Worm (Caenorhabditis elegans) whole organism, L4 larva: Measurements from ENCODE around the gene ngn-1.
A peak's percentile ranks its signal among the peaks of the same experiment; 100 is the strongest.

Source experiments
- D1046.2 ChIP-seq: fragments of 200-800 bp; sonication (Bioruptor generic); IDR thresholded peaks from 2 replicates; pipeline ENCODE4 v1.3.6; 2022; ENCODE audit warnings: missing genetic modification characterization, missing compliant biosample characterization
- F10B5.3 ChIP-seq: sonication (generic microtip); optimal IDR thresholded peaks from 2 replicates; lab custom pipeline; 2016; ENCODE audit warnings: mild to moderate bottlenecking, missing genetic modification characterization, missing compliant biosample characterization
- T26A8.4 ChIP-seq: fragments of 200-800 bp; sonication (Bioruptor generic); IDR thresholded peaks from 2 replicates; pipeline ENCODE4 v1.3.6; 2022; ENCODE audit warnings: missing genetic modification characterization, missing compliant biosample characterization
- Y48G9A.11 ChIP-seq: fragments of 200-800 bp; sonication (Bioruptor generic); IDR thresholded peaks from 2 replicates; pipeline ENCODE4 v1.3.6; 2022; ENCODE audit warnings: missing genetic modification reagents, missing genetic modification characterization, missing compliant biosample characterization
- ZK337.2 ChIP-seq: fragments of 200-800 bp; sonication (Bioruptor generic); IDR thresholded peaks from 2 replicates; pipeline ENCODE4 v1.3.6; 2022; ENCODE audit warnings: missing genetic modification reagents, missing genetic modification characterization, missing compliant biosample characterization
- aha-1 ChIP-seq: fragments of 150-350 bp; peaks from one replicate; lab custom pipeline; 2014; ENCODE audit warnings: missing biosample characterization, missing genetic modification characterization
- ama-1 ChIP-seq: fragments of 150-350 bp; optimal IDR thresholded peaks from 2 replicates; lab custom pipeline; 2014; ENCODE audit warnings: inconsistent platforms, mixed read lengths
- ces-1 ChIP-seq: fragments of 150-350 bp; sonication (generic microtip); optimal IDR thresholded peaks from 4 replicates; lab custom pipeline; 2014; ENCODE audit warnings: missing biosample characterization, missing genetic modification reagents, missing genetic modification characterization
- ctbp-1 ChIP-seq: fragments of 200-800 bp; sonication (Bioruptor generic); IDR thresholded peaks from 2 replicates; pipeline ENCODE4 v1.3.6; 2022; ENCODE audit warnings: missing genetic modification reagents, missing genetic modification characterization, missing compliant biosample characterization
- daf-12 ChIP-seq: fragments of 150-350 bp; optimal IDR thresholded peaks from 2 replicates; lab custom pipeline; 2014; ENCODE audit warnings: missing biosample characterization, missing genetic modification reagents, missing genetic modification characterization
- daf-16 ChIP-seq, 3 experiments: sonication (generic microtip); optimal IDR thresholded peaks; 2 replicates each; lab custom pipeline; 2016 to 2017; ENCODE audit warnings: missing genetic modification characterization in 3 of 3, missing genetic modification reagents in 3 of 3, mild to moderate bottlenecking in 2 of 3, missing compliant biosample characterization in 2 of 3, missing biosample characterization in 1 of 3, moderate library complexity in 1 of 3
- dmd-6 ChIP-seq: fragments of 200-800 bp; sonication (Bioruptor generic); IDR thresholded peaks from 2 replicates; pipeline ENCODE4 v1.3.6; 2022; ENCODE audit warnings: missing genetic modification reagents, missing genetic modification characterization, missing compliant biosample characterization
- dmd-8 ChIP-seq: fragments of 200-800 bp; sonication (Bioruptor generic); IDR thresholded peaks from 2 replicates; pipeline ENCODE4 v1.3.6; 2022; ENCODE audit warnings: missing genetic modification characterization, missing compliant biosample characterization
- dpl-1 ChIP-seq: fragments of 150-350 bp; optimal IDR thresholded peaks from 2 replicates; lab custom pipeline; 2014; ENCODE audit warnings: missing biosample characterization, missing genetic modification reagents, missing genetic modification characterization
- dve-1 ChIP-seq: sonication (generic microtip); optimal IDR thresholded peaks from 2 replicates; lab custom pipeline; 2017; ENCODE audit warnings: antibody characterized with exemption, mild to moderate bottlenecking, missing genetic modification characterization, missing compliant biosample characterization; ENCODE audit not compliant: insufficient read depth
- egl-43 ChIP-seq: fragments of 200-800 bp; sonication (Bioruptor generic); IDR thresholded peaks from 2 replicates; pipeline ENCODE4 v1.3.6; 2022; ENCODE audit warnings: missing genetic modification reagents, missing genetic modification characterization, missing compliant biosample characterization
- hlh-11 ChIP-seq: fragments of 200-800 bp; sonication (Bioruptor generic); optimal IDR thresholded peaks from 2 replicates; lab custom pipeline; 2018; ENCODE audit warnings: mild to moderate bottlenecking, missing genetic modification characterization, missing compliant biosample characterization
- hlh-30 ChIP-seq: sonication (generic microtip); optimal IDR thresholded peaks from 2 replicates; lab custom pipeline; 2017; ENCODE audit warnings: antibody characterized with exemption, mild to moderate bottlenecking, missing genetic modification characterization, missing compliant biosample characterization; ENCODE audit not compliant: insufficient read depth
- lim-7 ChIP-seq: fragments of 200-800 bp; sonication (Bioruptor generic); IDR thresholded peaks from 2 replicates; pipeline ENCODE4 v1.3.6; 2022; ENCODE audit warnings: missing genetic modification characterization, missing compliant biosample characterization
- lin-13 ChIP-seq: fragments of 150-350 bp; optimal IDR thresholded peaks from 2 replicates; lab custom pipeline; 2014; ENCODE audit warnings: missing biosample characterization, missing genetic modification reagents, missing genetic modification characterization
- lin-29 ChIP-seq: fragments of 200-800 bp; sonication (Bioruptor generic); IDR thresholded peaks from 2 replicates; pipeline ENCODE4 v1.3.6; 2022; ENCODE audit warnings: missing genetic modification reagents, missing genetic modification characterization, missing compliant biosample characterization
- lin-38 ChIP-seq: fragments of 200-800 bp; sonication (Bioruptor generic); IDR thresholded peaks from 2 replicates; pipeline ENCODE4 v1.3.6; 2022; ENCODE audit warnings: missing genetic modification reagents, missing genetic modification characterization, missing compliant biosample characterization
- lsy-2 ChIP-seq, 2 experiments: fragments of 150-350 bp in 1 of 2; sonication (generic microtip) in 1 of 2; optimal IDR thresholded peaks; 2 replicates each; lab custom pipeline; 2014 to 2017; ENCODE audit warnings: missing biosample characterization in 2 of 2, missing genetic modification characterization in 2 of 2
- madf-5 ChIP-seq, 2 experiments: fragments of 200-800 bp; sonication (Bioruptor generic); IDR thresholded peaks; 2 replicates each; pipeline ENCODE4 v1.3.6; 2022; ENCODE audit warnings: missing compliant biosample characterization in 2 of 2, missing genetic modification characterization in 2 of 2
- madf-9 ChIP-seq: fragments of 200-800 bp; sonication (Bioruptor generic); conservative IDR thresholded peaks from 2 replicates; pipeline ENCODE4 v1.3.6; 2022; ENCODE audit warnings: missing genetic modification reagents, missing genetic modification characterization, missing compliant biosample characterization
- mep-1 ChIP-seq: fragments of 150-350 bp; sonication (generic microtip); optimal IDR thresholded peaks from 3 replicates; lab custom pipeline; 2014; ENCODE audit warnings: missing biosample characterization, missing genetic modification characterization
- mxl-2 ChIP-seq: fragments of 200-800 bp; sonication (Bioruptor generic); conservative IDR thresholded peaks from 2 replicates; pipeline ENCODE4 v1.3.6; 2022; ENCODE audit warnings: missing genetic modification reagents, missing genetic modification characterization, missing compliant biosample characterization
- mxl-3 ChIP-seq: fragments of 200-800 bp; sonication (Bioruptor generic); optimal IDR thresholded peaks from 2 replicates; lab custom pipeline; 2018; ENCODE audit warnings: mild to moderate bottlenecking, missing genetic modification characterization, missing compliant biosample characterization
- nhr-10 ChIP-seq: fragments of 150-350 bp; optimal IDR thresholded peaks from 2 replicates; lab custom pipeline; 2014; ENCODE audit warnings: missing biosample characterization, missing genetic modification characterization
- nhr-41 ChIP-seq: fragments of 200-800 bp; sonication (Bioruptor generic); IDR thresholded peaks from 2 replicates; pipeline ENCODE4 v1.3.6; 2022; ENCODE audit warnings: missing genetic modification reagents, missing genetic modification characterization, missing compliant biosample characterization
- nhr-76 ChIP-seq: fragments of 150-350 bp; optimal IDR thresholded peaks from 2 replicates; lab custom pipeline; 2014; ENCODE audit warnings: missing biosample characterization, missing genetic modification characterization
- nhr-77 ChIP-seq: fragments of 150-350 bp; optimal IDR thresholded peaks from 2 replicates; lab custom pipeline; 2014; ENCODE audit warnings: missing biosample characterization, missing genetic modification characterization
- pha-4 ChIP-seq, 2 experiments: fragments of 150-350 bp in 1 of 2; fragments of 200-800 bp in 1 of 2; sonication (Bioruptor generic) in 1 of 2; IDR thresholded peaks in 1 of 2; optimal IDR thresholded peaks in 1 of 2; 2 replicates each; pipeline versions ENCODE4 v1.3.6 to Lab custom; 2014 to 2022; ENCODE audit warnings: missing genetic modification characterization in 2 of 2, missing genetic modification reagents in 2 of 2, missing biosample characterization in 1 of 2, missing compliant biosample characterization in 1 of 2
- php-3 ChIP-seq: fragments of 200-800 bp; sonication (Bioruptor generic); IDR thresholded peaks from 2 replicates; pipeline ENCODE4 v1.3.6; 2022; ENCODE audit warnings: missing genetic modification reagents, missing genetic modification characterization, missing compliant biosample characterization
- pqm-1 ChIP-seq: sonication (generic microtip); optimal IDR thresholded peaks from 2 replicates; lab custom pipeline; 2017; ENCODE audit warnings: missing biosample characterization, missing genetic modification characterization
- set-16 ChIP-seq: fragments of 200-800 bp; sonication (Bioruptor generic); IDR thresholded peaks from 2 replicates; pipeline ENCODE4 v1.3.6; 2022; ENCODE audit warnings: missing genetic modification reagents, missing genetic modification characterization, missing compliant biosample characterization
- snpc-1.2 ChIP-seq: fragments of 200-800 bp; sonication (Bioruptor generic); IDR thresholded peaks from 2 replicates; pipeline ENCODE4 v1.3.6; 2022; ENCODE audit warnings: missing genetic modification reagents, missing genetic modification characterization, missing compliant biosample characterization
- tag-97 ChIP-seq: fragments of 200-800 bp; sonication (Bioruptor generic); IDR thresholded peaks from 2 replicates; pipeline ENCODE4 v1.3.6; 2022; ENCODE audit warnings: missing genetic modification characterization, missing compliant biosample characterization
- tra-1 ChIP-seq: fragments of 200-800 bp; sonication (Bioruptor generic); IDR thresholded peaks from 2 replicates; pipeline ENCODE4 v1.3.6; 2022; ENCODE audit warnings: missing genetic modification reagents, missing genetic modification characterization, missing compliant biosample characterization
- zfp-3 ChIP-seq: fragments of 200-800 bp; sonication (Bioruptor generic); conservative IDR thresholded peaks from 2 replicates; pipeline ENCODE4 v1.3.6; 2022; ENCODE audit warnings: missing genetic modification reagents, missing genetic modification characterization, missing compliant biosample characterization
- zip-2 ChIP-seq: fragments of 150-350 bp; optimal IDR thresholded peaks from 2 replicates; lab custom pipeline; 2014; ENCODE audit warnings: missing biosample characterization, missing genetic modification characterization
- ztf-11 ChIP-seq: fragments of 150-350 bp; optimal IDR thresholded peaks from 2 replicates; lab custom pipeline; 2014; ENCODE audit warnings: missing biosample characterization, missing genetic modification characterization

ngn-1 gene

ce11 chrIV:2603556-2604021 is 24.5 kb downstream of the ngn-1 start:
- TF ChIP-seq lsy-2 (tag; optimal IDR thresholded peaks at IDR 0.05; lab: Kevin White, UChicago): peak in 1 of 2 experiments; percentile 46
- TF ChIP-seq set-16 (GFP tag; lab: Robert Waterston, UW): peak; percentile 74
- TF ChIP-seq dpl-1 (GFP tag; lab: Kevin White, UChicago): no peak
- peak; percentile 48 for TF ChIP-seq lin-13 (GFP tag; lab: Kevin White, UChicago)
- no peak for TF ChIP-seq ces-1
- TF ChIP-seq lim-7 (GFP tag; lab: Robert Waterston, UW): 0 out of 2 replicates have a peak, but pooled peaks have one; percentile 31
- peak; percentile 23; the same call in 1 of the 2 replicates for TF ChIP-seq dmd-6
- no peak for TF ChIP-seq lin-29 (GFP tag; lab: Robert Waterston, UW)
- no peak for TF ChIP-seq dmd-8 (GFP tag; lab: Robert Waterston, UW)
- TF ChIP-seq Y48G9A.11 (GFP tag; lab: Robert Waterston, UW): peak; percentile 57; the same call in 1 of the 2 replicates
- TF ChIP-seq zfp-3 (GFP tag; lab: Robert Waterston, UW): no peak
- TF ChIP-seq daf-16 (GFP tag; optimal IDR thresholded peaks at IDR 0.05; lab: Kevin White, UChicago): no peak
- TF ChIP-seq daf-16 (tag; optimal IDR thresholded peaks at IDR 0.05; lab: Kevin White, UChicago): peak; percentile 15
- peak; percentile 33; the same call in 1 of the 2 replicates for TF ChIP-seq nhr-41 (GFP tag; lab: Robert Waterston, UW)
- no peak for TF ChIP-seq daf-12
- no peak for TF ChIP-seq ctbp-1 (GFP tag; lab: Robert Waterston, UW)
- TF ChIP-seq lin-38: peak; percentile 37
- peak; percentile 89 for TF ChIP-seq hlh-30
- TF ChIP-seq aha-1 (tag; lab: Kevin White, UChicago): peak; percentile 94
- peak; percentile 53 for TF ChIP-seq snpc-1.2
- TF ChIP-seq mxl-3 (GFP tag; lab: Kevin White, UChicago): no peak
- no peak for TF ChIP-seq nhr-76
- TF ChIP-seq nhr-77 (tag; lab: Kevin White, UChicago): peak; percentile 31
- TF ChIP-seq mep-1: peak; percentile 2
- peak; percentile 25 for TF ChIP-seq dve-1 (tag; lab: Kevin White, UChicago)
- peak; percentile 28 for TF ChIP-seq ama-1 (lab: Kevin White, UChicago)
- peak; percentile 81 for TF ChIP-seq hlh-11 (tag; lab: Kevin White, UChicago)

- TF ChIP-seq tag-97 (GFP tag; lab: Robert Waterston, UW): 0 out of 2 replicates have a peak, but pooled peaks have one; percentile 14
- TF ChIP-seq madf-5 (GFP tag; IDR thresholded peaks at IDR 0.05; lab: Robert Waterston, UW): no peak; a peak in 1 of 4 replicates
- TF ChIP-seq mep-1: no peak
- TF ChIP-seq zip-2 (tag; lab: Kevin White, UChicago): peak; percentile 4
- 0 out of 2 replicates have a peak, but pooled peaks have one; percentile 22 for TF ChIP-seq php-3
- peak; percentile 59; the same call in 1 of the 2 replicates for TF ChIP-seq madf-9
- peak; percentile 32 for TF ChIP-seq lin-38
- TF ChIP-seq egl-43 (GFP tag; lab: Robert Waterston, UW): peak; percentile 70; the same call in 1 of the 2 replicates
- TF ChIP-seq ZK337.2 (GFP tag; lab: Robert Waterston, UW): 0 out of 2 replicates have a peak, but pooled peaks have one; percentile 18
- TF ChIP-seq lsy-2 (tag; optimal IDR thresholded peaks at IDR 0.05; lab: Kevin White, UChicago): no peak
- TF ChIP-seq D1046.2 (GFP tag; lab: Robert Waterston, UW): 0 out of 2 replicates have a peak, but pooled peaks have one; percentile 68
- TF ChIP-seq T26A8.4 (GFP tag; lab: Robert Waterston, UW): peak; percentile 62; the same call in 1 of the 2 replicates
- TF ChIP-seq ztf-11: no peak
- TF ChIP-seq set-16 (GFP tag; lab: Robert Waterston, UW): peak; percentile 76
- no peak for TF ChIP-seq mxl-2
- TF ChIP-seq dmd-8 (GFP tag; lab: Robert Waterston, UW): peak; percentile 40; the same call in 1 of the 2 replicates
- TF ChIP-seq snpc-1.2: peak; percentile 55
- TF ChIP-seq lim-7 (GFP tag; lab: Robert Waterston, UW): 0 out of 2 replicates have a peak, but pooled peaks have one; percentile 42
- TF ChIP-seq pha-4 (GFP tag; IDR thresholded peaks at IDR 0.05; lab: Robert Waterston, UW): 0 out of 2 replicates have a peak, but pooled peaks have one; percentile 43
- TF ChIP-seq pha-4 (tag; optimal IDR thresholded peaks at IDR 0.05; lab: Kevin White, UChicago): no peak
- 0 out of 2 replicates have a peak, but pooled peaks have one; percentile 65 for TF ChIP-seq Y48G9A.11 (GFP tag; lab: Robert Waterston, UW)
- no peak for TF ChIP-seq pqm-1 (tag; lab: Kevin White, UChicago)
- peak; percentile 43; the same call in 1 of the 2 replicates for TF ChIP-seq ctbp-1 (GFP tag; lab: Robert Waterston, UW)
- no peak for TF ChIP-seq F10B5.3 (tag; lab: Kevin White, UChicago)
- TF ChIP-seq nhr-10 (tag; lab: Kevin White, UChicago): no peak
- 0 out of 2 replicates have a peak, but pooled peaks have one; percentile 41 for TF ChIP-seq zfp-3 (GFP tag; lab: Robert Waterston, UW)
- TF ChIP-seq tra-1 (GFP tag; lab: Robert Waterston, UW): no peak
Measured at ce11 chrIV:2602862-2603189, 25.2 kb downstream of the ngn-1 start.
